Fruit fly (Drosophila melanogaster): Measurements from ENCODE around the gene rudhira.
A peak's percentile ranks its signal among the peaks of the same experiment; 100 is the strongest.

Gene rudhira

DNA sequence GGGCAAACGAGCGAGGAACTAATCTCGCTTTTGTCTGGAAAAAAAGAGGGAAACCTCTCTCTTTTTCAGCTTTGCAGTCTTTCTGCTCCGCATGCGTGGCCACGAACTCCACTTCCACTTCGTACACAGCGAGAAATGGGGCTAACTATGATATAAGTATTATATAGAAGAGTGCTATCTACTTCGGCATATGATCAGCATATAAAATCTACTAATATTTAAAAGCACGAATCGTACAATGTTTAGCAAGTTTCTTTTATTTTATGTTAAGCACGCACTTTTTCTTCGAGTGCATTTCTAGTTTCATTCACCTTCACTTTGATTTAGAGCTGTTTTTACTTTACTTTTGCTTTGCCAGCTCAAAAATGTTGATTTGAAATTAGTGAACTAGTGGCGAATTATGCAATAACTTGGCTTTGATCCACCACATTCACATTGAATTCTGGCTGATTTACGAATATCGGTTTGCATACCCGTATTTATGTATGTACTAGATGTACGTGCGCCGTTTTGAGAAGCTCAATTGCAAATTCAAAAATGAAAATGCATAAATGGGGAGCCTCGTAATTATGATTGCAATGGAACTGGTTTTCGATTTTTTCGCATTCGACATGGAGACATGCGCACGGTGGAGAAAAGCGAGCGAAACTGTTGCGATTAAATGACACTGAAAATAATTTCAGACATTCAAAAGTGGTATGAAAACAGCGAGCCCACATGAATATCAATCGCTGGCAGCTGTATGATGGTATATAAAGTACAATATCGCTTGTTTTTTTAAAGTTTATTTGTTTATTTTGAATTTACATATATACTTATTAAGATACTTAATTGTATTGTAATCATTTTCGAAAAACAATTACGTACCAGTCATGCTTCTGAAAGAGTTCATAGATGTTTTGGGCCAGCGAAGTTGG lies 41.1 kb downstream of the rudhira start (continued):
- TF ChIP-seq caup (GFP tag; optimal IDR thresholded peaks at IDR 0.05; ENCODE audit: severe bottlenecking) = peak; percentile 23
- TF ChIP-seq CG3163 (GFP tag; optimal IDR thresholded peaks at IDR 0.05) = no peak
- no peak for TF ChIP-seq CG9932 (GFP tag; IDR thresholded peaks at IDR 0.05)
- TF ChIP-seq CG8478 (optimal IDR thresholded peaks at IDR 0.05) = no peak
- TF ChIP-seq dmrt99B (tag; optimal IDR thresholded peaks at IDR 0.05) = peak; percentile 93
- TF ChIP-seq CG33557 (GFP tag; optimal IDR thresholded peaks at IDR 0.05) = peak; percentile 53
- TF ChIP-seq CG18619 (GFP tag; optimal IDR thresholded peaks at IDR 0.05) = peak; percentile 36
- peak; percentile 84 for TF ChIP-seq CG32772 (GFP tag; IDR thresholded peaks at IDR 0.05)
- TF ChIP-seq BtbVII (GFP tag; optimal IDR thresholded peaks at IDR 0.05) = peak; percentile 10
- peak; percentile 52 for TF ChIP-seq disco-r (GFP tag; optimal IDR thresholded peaks at IDR 0.05)
- TF ChIP-seq h (optimal IDR thresholded peaks at IDR 0.05) = no peak
- peak; percentile 83 for TF ChIP-seq CG11456 (GFP tag; IDR thresholded peaks at IDR 0.05)
- no peak for TF ChIP-seq BEAF-32 (GFP tag; optimal IDR thresholded peaks at IDR 0.05)
- TF ChIP-seq vnd (GFP tag; IDR thresholded peaks at IDR 0.05; ENCODE audit: partially characterized antibody) = no peak
- TF ChIP-seq Ets97D (GFP tag; optimal IDR thresholded peaks at IDR 0.05) = peak; percentile 52
- no peak for TF ChIP-seq CG4617 (GFP tag; optimal IDR thresholded peaks at IDR 0.05; ENCODE audit: borderline replicate concordance)

DNA sequence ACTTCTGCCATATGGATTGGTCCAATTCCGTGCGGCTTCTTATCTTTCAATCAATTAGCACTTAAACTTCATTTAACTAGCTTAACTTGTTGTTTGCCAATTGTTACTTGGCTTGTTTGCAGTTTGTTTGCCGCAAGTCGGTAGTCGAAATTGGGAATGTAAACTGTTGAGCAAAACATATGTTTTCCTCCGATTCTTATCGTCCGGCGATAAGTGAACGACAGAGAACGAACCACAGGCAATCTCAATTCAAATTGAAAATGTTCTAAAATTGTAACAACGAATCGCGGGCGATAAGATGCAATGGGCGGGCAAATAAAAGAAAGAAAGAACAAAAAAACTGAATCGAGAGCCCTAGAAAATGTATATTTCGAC lies 41.7 kb downstream of the rudhira start:
- TF ChIP-seq CG2199 (GFP tag; IDR thresholded peaks at IDR 0.05) (0 out of 3 replicates have a peak, but pooled peaks have one; percentile 21), mirr (GFP tag; optimal IDR thresholded peaks at IDR 0.05) (peak; percentile 68), gem (tag; optimal IDR thresholded peaks at IDR 0.05) (no peak), exex (tag; optimal IDR thresholded peaks at IDR 0.05) (peak; percentile 51), grn (GFP tag; optimal IDR thresholded peaks at IDR 0.05) (peak; percentile 62), caup (GFP tag; optimal IDR thresholded peaks at IDR 0.05; ENCODE audit: severe bottlenecking) (peak; percentile 59), GATAe (GFP tag; conservative IDR thresholded peaks at IDR 0.05) (no peak)

DNA sequence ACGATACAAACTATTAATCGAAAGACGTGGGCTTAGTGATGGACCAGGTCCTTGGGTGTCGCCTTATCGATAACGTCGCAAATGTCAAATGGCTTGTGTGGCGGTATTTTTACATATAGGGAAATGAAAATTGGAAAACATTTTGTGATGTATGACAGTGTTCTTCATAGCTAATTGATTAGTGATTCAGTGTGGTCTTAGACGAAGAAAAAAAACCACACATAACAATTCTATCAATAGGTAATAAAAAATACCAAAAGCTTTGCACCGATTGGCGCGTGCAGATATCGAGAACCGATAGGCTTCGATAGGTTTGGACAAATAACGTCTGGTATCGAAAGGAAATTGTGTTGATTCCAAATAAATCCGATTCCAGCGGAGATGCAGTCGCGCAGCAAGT lies 52.2 kb downstream of the rudhira start, which contains the start of the genes Nrd1 and CG1847:
Gene Nrd1, minus strand, starts transcription at position 28 of the 400 bp plus-strand sequence.
Gene CG1847, plus strand, starts transcription at position 305 of the 400 bp plus-strand sequence.
- TF ChIP-seq CG13424 (tag; optimal IDR thresholded peaks at IDR 0.05) (no peak), CG17912 (GFP tag; optimal IDR thresholded peaks at IDR 0.05) (no peak), Med (GFP tag) (peak; percentile 55), kah (GFP tag; optimal IDR thresholded peaks at IDR 0.05) (no peak), CG6791 (GFP tag; IDR thresholded peaks at IDR 0.05; ENCODE audit: partially characterized antibody) (peak; percentile 78), CG10462 (GFP tag; optimal IDR thresholded peaks at IDR 0.05) (no peak), Atf6 (GFP tag; IDR thresholded peaks at IDR 0.05) (no peak), CG34376 (GFP tag; optimal IDR thresholded peaks at IDR 0.05) (no peak), CG6765 (GFP tag; optimal IDR thresholded peaks at IDR 0.05) (no peak), HLH54F (GFP tag; optimal IDR thresholded peaks at IDR 0.05) (peak; percentile 3), pfk (GFP tag; optimal IDR thresholded peaks at IDR 0.05) (no peak), CG7372 (GFP tag; IDR thresholded peaks at IDR 0.05) (no peak), toy (GFP tag; IDR thresholded peaks at IDR 0.05) (no peak), Gsc (GFP tag; IDR thresholded peaks at IDR 0.05) (no peak), pzg (GFP tag; optimal IDR thresholded peaks at IDR 0.05) (peak; percentile 55), Oli (tag; optimal IDR thresholded peaks at IDR 0.05) (no peak), CG17186 (GFP tag; optimal IDR thresholded peaks at IDR 0.05) (peak; percentile 48), Dbx (GFP tag; IDR thresholded peaks at IDR 0.05) (no peak), Ets97D (GFP tag; optimal IDR thresholded peaks at IDR 0.05) (peak; percentile 17), CG8924 (tag; optimal IDR thresholded peaks at IDR 0.05) (no peak), ato (GFP tag; IDR thresholded peaks at IDR 0.05; ENCODE audit: partially characterized antibody) (peak; percentile 65), CG13624 (GFP tag; optimal IDR thresholded peaks at IDR 0.05) (no peak), CG12299 (tag; optimal IDR thresholded peaks at IDR 0.05) (no peak), row (GFP tag; IDR thresholded peaks at IDR 0.05) (0 out of 3 replicates have a peak, but pooled peaks have one; percentile 17), CG17385 (GFP tag; optimal IDR thresholded peaks at IDR 0.05) (no peak), dimm (GFP tag; IDR thresholded peaks at IDR 0.05) (no peak)

Data from whole organism, embryonic.